Worm (Caenorhabditis elegans): ENCODE data around the gene Y110A2AL.4.

ce11 chrII:2881088-2881487, 42.0 kb downstream of the Y110A2AL.4 start:
- no peak for TF ChIP-seq F13C5.2 (tag; optimal IDR thresholded peaks at IDR 0.05)
- TF ChIP-seq ama-1 (optimal IDR thresholded peaks at IDR 0.05): no peak
- no peak; the same call in 1 of the 2 replicates for TF ChIP-seq tbx-37 (GFP tag; conservative IDR thresholded peaks at IDR 0.05)
- no peak for TF ChIP-seq hnd-1 (tag; optimal IDR thresholded peaks at IDR 0.05)
- TF ChIP-seq pes-1 (GFP tag; IDR thresholded peaks at IDR 0.05): no peak; the same call in 1 of the 2 replicates
- TF ChIP-seq hmbx-1 (tag; optimal IDR thresholded peaks at IDR 0.05): no peak
- TF ChIP-seq tbx-11 (GFP tag; IDR thresholded peaks at IDR 0.05): no peak
- no peak for TF ChIP-seq scrt-1 (GFP tag; IDR thresholded peaks at IDR 0.05)
- peak; percentile 29; the same call in 1 of the 2 replicates for TF ChIP-seq flt-1 (GFP tag; IDR thresholded peaks at IDR 0.05)
- no peak for TF ChIP-seq hmg-4 (GFP tag; optimal IDR thresholded peaks at IDR 0.05)
- TF ChIP-seq ceh-13 (GFP tag; optimal IDR thresholded peaks at IDR 0.05): no peak
